Fruit fly (Drosophila melanogaster): ENCODE measurements around the gene Rilpl.

The Rilpl gene

DNA sequence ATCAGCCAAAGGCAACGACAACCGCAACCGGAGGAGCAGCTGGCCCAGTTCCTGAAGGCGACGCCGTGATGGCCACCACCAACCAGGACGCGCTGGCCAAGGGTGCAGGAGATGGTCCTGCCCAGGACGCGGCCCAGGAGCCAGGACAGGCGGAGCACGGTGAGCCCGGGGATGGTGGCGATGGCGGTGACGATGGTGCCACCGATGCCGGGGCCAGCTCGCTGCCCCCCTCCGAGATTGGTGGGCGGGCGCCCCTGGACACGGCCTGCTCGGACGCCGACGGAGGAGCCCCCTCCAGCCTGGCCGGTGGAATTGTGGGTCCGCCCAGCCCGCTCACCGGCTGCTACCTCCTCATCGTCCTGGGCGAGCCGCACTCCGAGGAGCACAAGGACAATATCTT, 21.4 kb downstream of the Rilpl start:
- TF ChIP-seq Snoo (tag; optimal IDR thresholded peaks at IDR 0.05) = no peak
- TF ChIP-seq CG4496 (GFP tag; IDR thresholded peaks at IDR 0.05) = no peak

Data from whole organism, pupa.